Worm (Caenorhabditis elegans) whole organism, early embryonic: ENCODE results near the gene Y75B8A.13.

Experiments
- B0310.2 ChIP-seq: sonication (generic microtip); optimal IDR thresholded peaks from 2 replicates; lab custom pipeline; 2016; ENCODE audit warnings: mild to moderate bottlenecking, missing genetic modification characterization, missing compliant biosample characterization
- aly-1 ChIP-seq: sonication (generic microtip); optimal IDR thresholded peaks from 2 replicates; lab custom pipeline; 2016; ENCODE audit warnings: missing genetic modification characterization, missing compliant biosample characterization
- ama-1 ChIP-seq: fragments of 150-350 bp; optimal IDR thresholded peaks from 2 replicates; lab custom pipeline; 2014
- flt-1 ChIP-seq: fragments of 200-800 bp; sonication (Bioruptor generic); IDR thresholded peaks from 2 replicates; pipeline ENCODE4 v1.3.6; 2022; ENCODE audit warnings: missing genetic modification characterization, missing compliant biosample characterization
- hmbx-1 ChIP-seq: sonication (generic microtip); optimal IDR thresholded peaks from 2 replicates; lab custom pipeline; 2016; ENCODE audit warnings: mild to moderate bottlenecking, missing genetic modification characterization, missing compliant biosample characterization
- scrt-1 ChIP-seq: fragments of 200-800 bp; sonication (Bioruptor generic); IDR thresholded peaks from 2 replicates; pipeline ENCODE4 v1.3.6; 2022; ENCODE audit warnings: missing genetic modification characterization, missing compliant biosample characterization
- sea-1 ChIP-seq: fragments of 200-800 bp; sonication (Bioruptor generic); conservative IDR thresholded peaks from 2 replicates; pipeline ENCODE4 v1.3.6; 2022; ENCODE audit warnings: missing genetic modification characterization, missing compliant biosample characterization
- tra-4 ChIP-seq: sonication (generic microtip); optimal IDR thresholded peaks from 2 replicates; lab custom pipeline; 2017; ENCODE audit warnings: missing genetic modification characterization, missing compliant biosample characterization

DNA sequence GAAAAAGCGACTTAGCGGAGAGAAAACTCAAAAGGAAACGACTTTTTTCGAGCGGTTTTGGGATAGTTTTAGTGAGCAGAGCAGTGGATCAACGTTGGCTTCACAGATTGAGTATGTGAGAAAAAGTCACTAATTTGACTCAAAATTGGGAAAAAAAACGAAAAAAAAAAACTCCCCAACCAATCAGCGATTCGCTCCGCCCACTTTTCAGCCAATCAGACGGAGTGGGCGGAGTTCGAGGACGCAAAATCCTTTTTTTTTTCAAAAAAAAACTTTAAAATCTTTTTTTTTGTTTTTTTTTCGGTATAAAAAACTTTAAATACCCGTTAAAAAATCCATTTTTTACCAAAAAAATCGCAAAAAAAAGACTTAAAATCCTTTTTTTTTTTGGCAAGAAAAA is 5.3 kb upstream of the Y75B8A.13 start:
- TF ChIP-seq ama-1 (lab: Kevin White, UChicago) (no peak), hmbx-1 (no peak), B0310.2 (no peak), tra-4 (tag; lab: Kevin White, UChicago) (no peak), sea-1 (GFP tag; lab: Robert Waterston, UW) (no peak), aly-1 (tag; lab: Kevin White, UChicago) (no peak), flt-1 (GFP tag; lab: Robert Waterston, UW) (no peak), scrt-1 (no peak)
